Worm (Caenorhabditis elegans): Measurements from ENCODE around the gene vps-15.

Gene vps-15

DNA sequence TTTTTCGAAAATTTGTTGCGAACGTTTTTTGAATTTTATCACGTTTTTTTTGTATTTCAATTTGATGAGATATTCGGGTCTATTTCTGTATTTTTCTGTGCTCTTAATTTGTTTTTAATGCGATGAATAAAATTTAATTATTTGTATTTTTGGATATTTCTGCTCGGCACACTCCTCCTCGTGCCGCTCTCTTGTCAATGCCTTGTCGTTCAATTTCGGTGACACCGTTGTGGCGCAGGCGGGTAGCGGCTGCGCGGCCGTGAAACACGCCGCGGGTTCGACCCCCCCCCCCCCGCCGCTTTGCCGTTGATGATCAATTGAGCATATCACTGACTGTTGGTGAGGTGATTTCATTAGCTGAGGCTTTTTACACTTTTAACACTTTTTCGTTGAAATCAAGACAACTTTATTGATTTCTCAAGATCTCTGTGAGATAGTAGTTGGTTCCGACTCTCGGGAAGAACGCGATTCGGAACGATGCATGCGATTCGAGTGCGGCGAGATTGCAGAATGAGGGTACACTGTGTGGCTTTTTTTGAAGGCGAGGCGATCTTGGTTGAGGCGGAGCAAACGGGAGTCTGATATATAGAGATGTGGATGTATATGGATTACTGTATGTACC lies 45.1 kb upstream of the vps-15 start (continued):
- TF ChIP-seq nhr-76 (tag; optimal IDR thresholded peaks at IDR 0.05) (peak; percentile 15), lin-15B (tag; optimal IDR thresholded peaks at IDR 0.05) (peak; percentile 16), zag-1 (tag; optimal IDR thresholded peaks at IDR 0.05) (no peak), elt-1 (tag; optimal IDR thresholded peaks at IDR 0.05) (no peak), eor-1 (tag; optimal IDR thresholded peaks at IDR 0.05) (no peak), nhr-237 (tag; optimal IDR thresholded peaks at IDR 0.05) (no peak), ztf-11 (tag; optimal IDR thresholded peaks at IDR 0.05) (no peak), fkh-10 (GFP tag; optimal IDR thresholded peaks at IDR 0.05) (no peak), hmg-11 (tag; optimal IDR thresholded peaks at IDR 0.05) (peak; percentile 93), nhr-28 (tag; optimal IDR thresholded peaks at IDR 0.05) (no peak)

ce11 chrII:11958793-11959574 lies 43.3 kb upstream of the vps-15 start:
- TF ChIP-seq elt-2 (tag; optimal IDR thresholded peaks at IDR 0.05) = peak; percentile 8
- TF ChIP-seq fos-1 (tag; optimal IDR thresholded peaks at IDR 0.05) = no peak
- no peak for TF ChIP-seq nhr-43 (tag; optimal IDR thresholded peaks at IDR 0.05; ENCODE audit: poor library complexity, severe bottlenecking)
- peak; percentile 75 for TF ChIP-seq hmg-11 (tag; optimal IDR thresholded peaks at IDR 0.05)
- TF ChIP-seq lin-15B (tag; optimal IDR thresholded peaks at IDR 0.05) = peak; percentile 32
- peak; percentile 48 for TF ChIP-seq pha-4 (tag; optimal IDR thresholded peaks at IDR 0.05)
- no peak for TF ChIP-seq nhr-67 (tag; optimal IDR thresholded peaks at IDR 0.05)
- no peak for TF ChIP-seq ztf-4 (tag; optimal IDR thresholded peaks at IDR 0.05)
- peak; percentile 2 for TF ChIP-seq ceh-16 (tag; optimal IDR thresholded peaks at IDR 0.05)
- no peak for TF ChIP-seq fkh-2 (tag; optimal IDR thresholded peaks at IDR 0.05)
- no peak for TF ChIP-seq ama-1 (optimal IDR thresholded peaks at IDR 0.05)
- no peak for TF ChIP-seq unc-39 (tag; optimal IDR thresholded peaks at IDR 0.05)
- TF ChIP-seq snpc-4 (tag; optimal IDR thresholded peaks at IDR 0.05) = peak; percentile 5
- peak; percentile 50 for TF ChIP-seq lsy-12 (tag; optimal IDR thresholded peaks at IDR 0.05)
- no peak for TF ChIP-seq ceh-82 (tag; optimal IDR thresholded peaks at IDR 0.05)
- no peak for TF ChIP-seq jun-1 (tag; optimal IDR thresholded peaks at IDR 0.05)
- TF ChIP-seq lin-39 (tag; optimal IDR thresholded peaks at IDR 0.05) = peak; percentile 70
- TF ChIP-seq nhr-76 (tag; optimal IDR thresholded peaks at IDR 0.05) = no peak
- peak; percentile 18 for TF ChIP-seq egl-5 (tag; optimal IDR thresholded peaks at IDR 0.05)
- TF ChIP-seq mml-1 (tag; optimal IDR thresholded peaks at IDR 0.05) = no peak
- no peak for TF ChIP-seq nhr-28 (tag; optimal IDR thresholded peaks at IDR 0.05)
- TF ChIP-seq fkh-10 (GFP tag; optimal IDR thresholded peaks at IDR 0.05) = no peak
- no peak for TF ChIP-seq ceh-9 (tag; optimal IDR thresholded peaks at IDR 0.05)
- TF ChIP-seq nfya-1 (tag; optimal IDR thresholded peaks at IDR 0.05; ENCODE audit: insufficient read depth) = peak; percentile 62
- no peak for TF ChIP-seq R02D3.7 (tag; optimal IDR thresholded peaks at IDR 0.05)
- peak; percentile 22 for TF ChIP-seq nhr-23 (tag; optimal IDR thresholded peaks at IDR 0.05)
- TF ChIP-seq aly-2 (tag; optimal IDR thresholded peaks at IDR 0.05) = no peak

DNA sequence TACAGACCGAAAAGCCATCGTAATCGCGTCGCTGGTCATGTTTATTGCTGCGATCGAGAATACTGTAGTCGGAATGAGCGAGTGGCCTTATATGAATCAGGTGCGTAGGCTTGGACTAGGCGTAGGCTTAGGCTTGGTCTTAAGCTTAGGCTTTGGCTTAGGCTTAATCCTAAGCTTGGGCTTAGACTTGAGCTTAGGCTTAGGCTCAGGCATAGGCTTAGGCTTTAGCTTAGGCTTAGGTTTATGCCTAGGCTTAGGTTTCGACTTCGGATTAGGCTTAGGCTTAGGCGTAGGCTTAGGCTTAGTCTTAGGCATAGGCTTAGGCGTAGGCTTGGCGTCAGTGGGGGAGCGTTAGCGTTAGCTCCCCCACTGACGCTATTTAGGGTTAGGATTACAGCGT lies 39.2 kb upstream of the vps-15 start:
- TF ChIP-seq nhr-12 (tag; optimal IDR thresholded peaks at IDR 0.05) (no peak), hmg-11 (tag; optimal IDR thresholded peaks at IDR 0.05) (no peak), nfya-1 (tag; optimal IDR thresholded peaks at IDR 0.05; ENCODE audit: insufficient read depth) (no peak), daf-12 (tag; optimal IDR thresholded peaks at IDR 0.05) (no peak), nhr-43 (tag; optimal IDR thresholded peaks at IDR 0.05; ENCODE audit: poor library complexity, severe bottlenecking) (no peak), elt-1 (tag; optimal IDR thresholded peaks at IDR 0.05) (no peak), ZK546.5 (tag; optimal IDR thresholded peaks at IDR 0.05) (no peak), nhr-11 (tag; optimal IDR thresholded peaks at IDR 0.05) (no peak), egl-27 (tag; optimal IDR thresholded peaks at IDR 0.05) (no peak), ceh-82 (tag; optimal IDR thresholded peaks at IDR 0.05) (no peak), elt-2 (tag; optimal IDR thresholded peaks at IDR 0.05) (no peak), unc-62 (GFP tag; optimal IDR thresholded peaks at IDR 0.05) (no peak), ama-1 (optimal IDR thresholded peaks at IDR 0.05) (no peak), tbx-2 (tag; optimal IDR thresholded peaks at IDR 0.05) (no peak), ceh-28 (tag; optimal IDR thresholded peaks at IDR 0.05) (no peak), ceh-16 (tag; optimal IDR thresholded peaks at IDR 0.05) (no peak), jun-1 (tag; optimal IDR thresholded peaks at IDR 0.05) (no peak), pqm-1 (tag; optimal IDR thresholded peaks at IDR 0.05) (no peak), fkh-2 (tag; optimal IDR thresholded peaks at IDR 0.05) (no peak), nhr-237 (tag; optimal IDR thresholded peaks at IDR 0.05) (no peak)

Measured in whole organism, L3 larva.